Worm (Caenorhabditis elegans) whole organism, young adult: ENCODE data around the gene str-265.
"Not testable (repeated sequence)": the region's sequence is repeated elsewhere in the genome, so short reads cannot be mapped to it uniquely, and the experiment has no call there.

Source experiments
- F22D6.2 ChIP-seq: sonication (generic microtip); optimal IDR thresholded peaks from 2 replicates; lab custom pipeline; 2016; ENCODE audit warnings: mild to moderate bottlenecking, missing genetic modification characterization, missing compliant biosample characterization
- T07F8.4 ChIP-seq: sonication (generic microtip); optimal IDR thresholded peaks from 2 replicates; lab custom pipeline; 2016; ENCODE audit warnings: mild to moderate bottlenecking, missing genetic modification characterization, moderate library complexity, missing compliant biosample characterization
- attf-3 ChIP-seq: fragments of 200-800 bp; sonication (Bioruptor generic); conservative IDR thresholded peaks from 2 replicates; pipeline ENCODE4 v1.3.6; 2022; ENCODE audit warnings: missing genetic modification reagents, missing genetic modification characterization, missing compliant biosample characterization
- attf-6 ChIP-seq: fragments of 200-800 bp; sonication (Bioruptor generic); IDR thresholded peaks from 2 replicates; pipeline ENCODE4 v1.3.6; 2022; ENCODE audit warnings: missing genetic modification reagents, missing genetic modification characterization, missing compliant biosample characterization
- ets-4 ChIP-seq: fragments of 200-800 bp; sonication (Bioruptor generic); optimal IDR thresholded peaks from 2 replicates; lab custom pipeline; 2018; ENCODE audit warnings: mild to moderate bottlenecking, missing genetic modification characterization, missing compliant biosample characterization
- lag-1 ChIP-seq: fragments of 200-800 bp; sonication (Bioruptor generic); IDR thresholded peaks from 2 replicates; pipeline ENCODE4 v1.3.6; 2022; ENCODE audit warnings: missing genetic modification reagents, missing genetic modification characterization, missing compliant biosample characterization
- rec-8 ChIP-seq, 2 experiments: sonication (generic microtip); optimal IDR thresholded peaks; 2 replicates each; lab custom pipeline; 2016; ENCODE audit warnings: mild to moderate bottlenecking in 2 of 2, missing genetic modification characterization in 2 of 2, missing genetic modification reagents in 2 of 2, missing genotype in 2 of 2, missing biosample characterization in 1 of 2, missing compliant biosample characterization in 1 of 2, moderate library complexity in 1 of 2
- snpc-1.3 ChIP-seq: sonication (generic microtip); optimal IDR thresholded peaks from 2 replicates; lab custom pipeline; 2017; ENCODE audit warnings: missing genetic modification characterization, mild to moderate bottlenecking, missing compliant biosample characterization, antibody characterized with exemption, moderate library complexity, missing genotype, missing genetic modification reagents; ENCODE audit not compliant: insufficient read depth
- ztf-25 ChIP-seq: fragments of 200-800 bp; sonication (Bioruptor generic); IDR thresholded peaks from 2 replicates; pipeline ENCODE4 v1.3.6; 2022; ENCODE audit warnings: missing genetic modification reagents, missing genetic modification characterization, missing compliant biosample characterization

The str-265 gene

DNA sequence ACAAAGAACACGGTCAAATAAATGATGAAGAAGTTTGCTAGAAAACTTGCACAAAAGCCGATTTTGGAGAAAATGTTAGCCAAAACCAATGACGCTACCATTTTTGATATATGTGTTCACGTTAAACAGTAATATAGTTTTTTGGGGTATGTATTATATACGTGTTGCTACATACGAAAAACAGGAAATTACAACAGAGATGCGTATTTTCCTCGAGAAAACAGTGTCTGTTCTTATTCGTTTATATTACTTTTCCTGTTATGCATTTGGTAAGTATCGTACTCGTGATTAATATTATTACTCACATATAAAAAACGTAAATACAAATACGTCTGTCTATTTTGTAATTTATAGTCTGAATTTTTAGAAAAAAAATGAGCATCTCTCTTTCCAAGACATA lies at the start of gene str-265:
TSS of gene str-265 (minus strand) at position 101 of the 400 bp plus-strand sequence.
- TF ChIP-seq ztf-25 (GFP tag; lab: Robert Waterston, UW); lag-1 (GFP tag; lab: Robert Waterston, UW); snpc-1.3 (tag; lab: Kevin White, UChicago): not testable (repeated sequence)

DNA sequence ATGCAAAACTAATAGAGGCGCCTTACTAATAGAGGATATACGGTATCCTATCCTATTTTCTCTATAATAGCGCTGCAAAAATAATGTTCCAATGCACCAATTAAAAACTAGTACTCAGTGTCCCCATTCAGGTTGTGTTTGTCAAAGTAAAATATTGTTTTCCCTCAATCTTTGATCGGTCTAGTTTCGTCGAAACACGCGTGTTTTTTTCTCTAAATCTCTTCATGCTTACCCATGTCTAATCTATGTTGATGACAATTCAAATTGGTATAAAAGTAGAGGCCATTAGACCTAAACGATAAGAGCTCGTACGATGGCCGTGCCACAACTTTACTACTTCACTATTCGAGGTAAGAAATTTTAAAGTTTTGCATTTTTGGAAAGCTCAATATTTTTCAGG lies 46.0 kb upstream of the str-265 start, which contains the start of gene F56A4.3:
TSS of gene F56A4.3 (plus strand) at position 301 of the 400 bp plus-strand sequence.
- TF ChIP-seq attf-3 (GFP tag; lab: Robert Waterston, UW); F22D6.2 (tag; lab: Kevin White, UChicago); ets-4: not testable (repeated sequence)
- TF ChIP-seq, all 124 proteins: peak for 0; not testable (repeated sequence) for 124

ce11 chrV:2428024-2428423 lies 20.9 kb upstream of the str-265 start, which contains the start of gene str-119:
Gene str-119 (minus strand): TSS chrV:2428124.
- TF ChIP-seq rec-8 (tag; optimal IDR thresholded peaks at IDR 0.05; lab: Kevin White, UChicago); T07F8.4 (tag; lab: Kevin White, UChicago); attf-6 (GFP tag; lab: Robert Waterston, UW): not testable (repeated sequence)
